Worm (Caenorhabditis elegans) whole organism, early embryonic: ENCODE data around the gene F10E9.10.
"Not testable (repeated sequence)": the region's sequence is repeated elsewhere in the genome, so short reads cannot be mapped to it uniquely, and the experiment has no call there.

Source experiments
- B0310.2 ChIP-seq: sonication (generic microtip); optimal IDR thresholded peaks from 2 replicates; lab custom pipeline; 2016; ENCODE audit warnings: mild to moderate bottlenecking, missing genetic modification characterization, missing compliant biosample characterization
- F13C5.2 ChIP-seq: sonication (generic microtip); optimal IDR thresholded peaks from 2 replicates; lab custom pipeline; 2017; ENCODE audit warnings: mild to moderate bottlenecking, missing genetic modification characterization, inconsistent platforms, missing compliant biosample characterization
- aly-1 ChIP-seq: sonication (generic microtip); optimal IDR thresholded peaks from 2 replicates; lab custom pipeline; 2016; ENCODE audit warnings: missing genetic modification characterization, missing compliant biosample characterization
- ama-1 ChIP-seq: fragments of 150-350 bp; optimal IDR thresholded peaks from 2 replicates; lab custom pipeline; 2014
- ceh-13 ChIP-seq: fragments of 200-800 bp; sonication (Bioruptor generic); optimal IDR thresholded peaks from 2 replicates; lab custom pipeline; 2018; ENCODE audit warnings: mild to moderate bottlenecking, missing genetic modification characterization, missing compliant biosample characterization
- ceh-36 ChIP-seq: sonication (generic microtip); optimal IDR thresholded peaks from 2 replicates; lab custom pipeline; 2016; ENCODE audit warnings: missing genetic modification characterization, inconsistent platforms, missing compliant biosample characterization
- ets-7 ChIP-seq: sonication (generic microtip); optimal IDR thresholded peaks from 2 replicates; lab custom pipeline; 2016; ENCODE audit warnings: missing genotype, missing genetic modification characterization, missing compliant biosample characterization
- flt-1 ChIP-seq: fragments of 200-800 bp; sonication (Bioruptor generic); IDR thresholded peaks from 2 replicates; pipeline ENCODE4 v1.3.6; 2022; ENCODE audit warnings: missing genetic modification characterization, missing compliant biosample characterization
- hmbx-1 ChIP-seq: sonication (generic microtip); optimal IDR thresholded peaks from 2 replicates; lab custom pipeline; 2016; ENCODE audit warnings: mild to moderate bottlenecking, missing genetic modification characterization, missing compliant biosample characterization
- hmg-4 ChIP-seq: fragments of 200-800 bp; sonication (Bioruptor generic); optimal IDR thresholded peaks from 2 replicates; lab custom pipeline; 2018; ENCODE audit warnings: mild to moderate bottlenecking, missing genetic modification characterization, missing compliant biosample characterization
- hnd-1 ChIP-seq: sonication (generic microtip); optimal IDR thresholded peaks from 2 replicates; lab custom pipeline; 2016; ENCODE audit warnings: missing genetic modification characterization, missing compliant biosample characterization
- pes-1 ChIP-seq: fragments of 200-800 bp; sonication (Bioruptor generic); IDR thresholded peaks from 2 replicates; pipeline ENCODE4 v1.3.6; 2022; ENCODE audit warnings: missing genetic modification reagents, missing genetic modification characterization, missing compliant biosample characterization
- scrt-1 ChIP-seq: fragments of 200-800 bp; sonication (Bioruptor generic); IDR thresholded peaks from 2 replicates; pipeline ENCODE4 v1.3.6; 2022; ENCODE audit warnings: missing genetic modification characterization, missing compliant biosample characterization
- sea-1 ChIP-seq: fragments of 200-800 bp; sonication (Bioruptor generic); conservative IDR thresholded peaks from 2 replicates; pipeline ENCODE4 v1.3.6; 2022; ENCODE audit warnings: missing genetic modification characterization, missing compliant biosample characterization
- tbx-11 ChIP-seq: fragments of 200-800 bp; sonication (Bioruptor generic); IDR thresholded peaks from 2 replicates; pipeline ENCODE4 v1.3.6; 2022; ENCODE audit warnings: missing genetic modification characterization, missing compliant biosample characterization
- tbx-37 ChIP-seq: fragments of 200-800 bp; sonication (Bioruptor generic); conservative IDR thresholded peaks from 2 replicates; pipeline ENCODE4 v1.3.6; 2022; ENCODE audit warnings: missing genetic modification reagents, missing genetic modification characterization, missing compliant biosample characterization
- tra-4 ChIP-seq: sonication (generic microtip); optimal IDR thresholded peaks from 2 replicates; lab custom pipeline; 2017; ENCODE audit warnings: missing genetic modification characterization, missing compliant biosample characterization

F10E9.10 gene

ce11 chrIII:8354644-8355461 lies 34.8 kb upstream of the F10E9.10 start, which contains the start of gene unc-116:
Gene unc-116, minus strand, starts transcription at chrIII:8355174.
- TF ChIP-seq tbx-37 (GFP tag; lab: Robert Waterston, UW) (no peak), B0310.2 (no peak), ceh-36 (no peak), flt-1 (GFP tag; lab: Robert Waterston, UW) (no peak), F13C5.2 (no peak), hmg-4 (GFP tag; lab: Kevin White, UChicago) (peak; percentile 63), tbx-11 (GFP tag; lab: Robert Waterston, UW) (no peak)

- not testable (repeated sequence) for TF ChIP-seq ets-7 (tag; lab: Kevin White, UChicago); tbx-11 (GFP tag; lab: Robert Waterston, UW); scrt-1 (GFP tag; lab: Robert Waterston, UW)
These were observed 27.7 kb upstream of the F10E9.10 start, which contains the start of gene clc-29 for ce11 chrIII:8347822-8348221. Gene clc-29, minus strand, starts transcription at chrIII:8347922.

ce11 chrIII:8344283-8344682 lies 24.2 kb upstream of the F10E9.10 start, which contains the start of gene ZC262.7:
Gene ZC262.7, minus strand, starts transcription at chrIII:8344336.
- TF ChIP-seq hnd-1 (tag; lab: Kevin White, UChicago); pes-1 (GFP tag; lab: Robert Waterston, UW); F13C5.2: not testable (repeated sequence)

DNA sequence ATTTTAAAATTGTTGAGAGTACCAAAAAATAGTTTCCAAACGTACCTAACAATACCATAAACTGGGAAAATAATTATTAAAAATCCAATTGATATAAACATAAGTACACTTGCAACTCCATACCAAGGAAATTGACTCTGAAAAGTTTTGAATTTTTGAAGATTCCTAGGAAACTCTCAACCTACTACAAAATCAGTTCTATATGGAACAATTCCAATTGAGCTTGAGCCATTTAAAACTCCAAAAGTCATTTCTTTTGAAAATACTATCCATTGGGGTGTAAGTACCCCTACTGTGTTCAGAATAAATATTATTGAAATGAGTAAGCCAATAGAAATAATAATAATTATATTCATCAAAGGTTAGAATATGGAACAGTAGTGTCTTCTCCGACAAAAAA lies 19.3 kb upstream of the F10E9.10 start, which contains the start of gene clc-28:
clc-28 (minus strand) TSS at position 101 of the 400 bp plus-strand sequence.
- TF ChIP-seq flt-1 (GFP tag; lab: Robert Waterston, UW); hmbx-1 (tag; lab: Kevin White, UChicago); tra-4 (tag; lab: Kevin White, UChicago): not testable (repeated sequence)

- TF ChIP-seq B0310.2 = no peak
- TF ChIP-seq tra-4 (tag; lab: Kevin White, UChicago) = no peak
- no peak for TF ChIP-seq sea-1 (GFP tag; lab: Robert Waterston, UW)
- no peak for TF ChIP-seq tbx-37 (GFP tag; lab: Robert Waterston, UW)
- TF ChIP-seq hmbx-1 (tag; lab: Kevin White, UChicago) = no peak
- no peak for TF ChIP-seq ets-7 (tag; lab: Kevin White, UChicago)
- no peak for TF ChIP-seq aly-1 (tag; lab: Kevin White, UChicago)
- no peak for TF ChIP-seq ceh-13 (GFP tag; lab: Kevin White, UChicago)
- no peak for TF ChIP-seq scrt-1 (GFP tag; lab: Robert Waterston, UW)
- TF ChIP-seq pes-1 (GFP tag; lab: Robert Waterston, UW) = no peak
- TF ChIP-seq hmg-4 (GFP tag; lab: Kevin White, UChicago) = no peak
- TF ChIP-seq ama-1 (lab: Kevin White, UChicago) = no peak
These were observed 14.3 kb upstream of the F10E9.10 start, which contains the start of gene ZC262.4 for ce11 chrIII:8334432-8334831. Gene ZC262.4, minus strand, starts transcription at chrIII:8334532.

DNA sequence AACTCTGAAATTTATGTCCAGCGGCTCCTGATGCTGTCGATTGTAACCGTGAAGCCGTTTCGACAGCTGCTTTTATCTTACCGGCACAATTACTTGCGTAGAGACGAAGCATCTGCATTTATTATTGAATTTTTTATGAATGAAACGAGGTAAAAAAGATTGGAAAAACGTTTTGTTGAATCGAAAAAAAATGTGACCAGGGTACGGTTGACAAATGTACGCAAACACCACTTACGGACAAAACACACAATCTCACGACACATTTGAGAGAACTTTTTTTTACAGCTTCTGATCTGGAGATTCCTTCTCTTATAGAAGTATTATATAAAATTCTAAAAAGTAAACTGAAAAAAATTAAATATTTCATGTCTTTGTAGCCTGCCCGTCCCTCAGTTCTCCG lies 11.7 kb upstream of the F10E9.10 start, which contains the start of the genes mrps-18A and ZC262.2:
mrps-18A (minus strand) TSS at position 141 of the 400 bp plus-strand sequence.
ZC262.2 (plus strand) TSS at position 284 of the 400 bp plus-strand sequence.
- no peak for TF ChIP-seq flt-1 (GFP tag; lab: Robert Waterston, UW)

DNA sequence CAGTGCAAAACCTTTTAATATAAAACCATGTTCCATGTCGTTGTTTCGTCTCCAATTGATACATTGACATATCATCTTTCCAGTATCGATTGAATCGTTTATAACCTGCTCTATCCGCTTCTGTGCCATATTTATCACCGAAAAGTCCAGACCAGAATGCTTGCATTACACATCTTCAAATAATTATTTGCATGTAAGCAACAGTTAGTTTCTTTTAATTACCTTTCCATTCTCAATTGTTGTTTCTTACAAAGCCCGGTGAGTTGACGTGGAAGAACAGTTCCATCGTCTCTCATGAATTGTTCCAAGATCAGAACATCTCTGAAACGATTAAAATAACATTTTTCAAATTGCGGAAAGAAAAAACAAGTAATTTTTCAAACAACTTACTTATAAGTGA lies 11.1 kb upstream of the F10E9.10 start, which contains the start of gene iglr-2:
iglr-2 (minus strand) TSS at position 101 of the 400 bp plus-strand sequence.
- no peak for TF ChIP-seq hmbx-1 (tag; lab: Kevin White, UChicago)
- no peak for TF ChIP-seq B0310.2
- TF ChIP-seq ama-1 (lab: Kevin White, UChicago) = no peak
- TF ChIP-seq ets-7 (tag; lab: Kevin White, UChicago) = no peak
- TF ChIP-seq hnd-1 (tag; lab: Kevin White, UChicago) = no peak
- no peak for TF ChIP-seq tbx-37 (GFP tag; lab: Robert Waterston, UW)
- no peak for TF ChIP-seq flt-1 (GFP tag; lab: Robert Waterston, UW)
- TF ChIP-seq sea-1 (GFP tag; lab: Robert Waterston, UW) = no peak
- no peak for TF ChIP-seq F13C5.2
- TF ChIP-seq pes-1 (GFP tag; lab: Robert Waterston, UW) = no peak
- TF ChIP-seq ceh-36 = no peak
- TF ChIP-seq aly-1 (tag; lab: Kevin White, UChicago) = no peak
